Fruit fly (Drosophila melanogaster) S2 (cell line): ENCODE measurements around the gene CG11470.
A peak's percentile ranks its signal among the peaks of the same experiment; 100 is the strongest.

Experiments
- CG8478 ChIP-seq: fragments of >200 bp; optimal IDR thresholded peaks from 2 replicates; lab custom pipeline; 2018
- CTCF ChIP-seq, 2 experiments: fragments of >200 bp; optimal IDR thresholded peaks; 2 replicates each; lab custom pipeline; 2018

The CG11470 gene

dm6 chr3R:29585015-29585701 lies 4.4 kb downstream of the CG11470 start:
- no peak for TF ChIP-seq CTCF (optimal IDR thresholded peaks at IDR 0.05; lab: Kevin White, UChicago)
- TF ChIP-seq CG8478 (lab: Kevin White, UChicago): no peak

- TF ChIP-seq CTCF (optimal IDR thresholded peaks at IDR 0.05; lab: Kevin White, UChicago) (no peak), CG8478 (lab: Kevin White, UChicago) (no peak)
These were observed 5.3 kb downstream of the CG11470 start for dm6 chr3R:29584266-29584665.

dm6 chr3R:29583299-29583698 lies 6.3 kb downstream of the CG11470 start:
- TF ChIP-seq CG8478 (lab: Kevin White, UChicago) (no peak), CTCF (optimal IDR thresholded peaks at IDR 0.05; lab: Kevin White, UChicago) (no peak)

dm6 chr3R:29581420-29581819 lies 8.1 kb downstream of the CG11470 start:
- TF ChIP-seq CTCF (optimal IDR thresholded peaks at IDR 0.05; lab: Kevin White, UChicago) (no peak), CG8478 (lab: Kevin White, UChicago) (no peak)

- TF ChIP-seq CG8478 (lab: Kevin White, UChicago) (no peak), CTCF (optimal IDR thresholded peaks at IDR 0.05; lab: Kevin White, UChicago) (no peak)
These were observed 13.6 kb downstream of the CG11470 start for dm6 chr3R:29576009-29576408.

- TF ChIP-seq CG8478 (lab: Kevin White, UChicago): no peak
- no peak for TF ChIP-seq CTCF (optimal IDR thresholded peaks at IDR 0.05; lab: Kevin White, UChicago)
These were observed 17.4 kb downstream of the CG11470 start for dm6 chr3R:29572040-29572648.

DNA sequence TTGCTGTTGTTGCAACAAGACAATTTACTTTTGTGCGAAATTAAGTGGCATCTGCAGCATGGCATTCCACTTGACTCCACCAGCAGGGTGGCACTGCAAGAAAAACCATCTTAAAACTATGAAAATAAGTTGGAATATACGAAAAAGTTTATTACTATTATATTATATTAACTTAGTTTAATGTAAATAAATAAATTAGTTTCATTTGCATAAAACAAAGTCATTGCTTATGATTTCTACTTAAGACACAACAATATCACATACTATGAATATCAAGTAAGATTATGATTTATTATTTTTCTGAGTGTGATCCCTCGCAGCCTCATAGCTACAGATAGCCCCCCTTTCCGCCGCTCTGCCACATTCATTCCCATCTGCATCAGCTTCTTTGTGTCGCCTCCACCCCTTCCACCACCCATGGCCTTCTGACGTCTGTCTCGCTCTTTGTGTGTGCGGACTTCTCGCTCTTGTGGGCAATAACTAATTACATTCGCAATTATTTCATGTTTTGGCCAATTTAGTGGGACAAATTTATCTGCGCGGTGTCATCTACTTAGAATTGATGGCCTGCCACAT lies 19.2 kb downstream of the CG11470 start:
- TF ChIP-seq CG8478 (lab: Kevin White, UChicago): no peak
- no peak for TF ChIP-seq CTCF (optimal IDR thresholded peaks at IDR 0.05; lab: Kevin White, UChicago)

- TF ChIP-seq CG8478 (lab: Kevin White, UChicago): no peak
- TF ChIP-seq CTCF (optimal IDR thresholded peaks at IDR 0.05; lab: Kevin White, UChicago): no peak
These were observed 22.4 kb downstream of the CG11470 start for dm6 chr3R:29566997-29567670.

DNA sequence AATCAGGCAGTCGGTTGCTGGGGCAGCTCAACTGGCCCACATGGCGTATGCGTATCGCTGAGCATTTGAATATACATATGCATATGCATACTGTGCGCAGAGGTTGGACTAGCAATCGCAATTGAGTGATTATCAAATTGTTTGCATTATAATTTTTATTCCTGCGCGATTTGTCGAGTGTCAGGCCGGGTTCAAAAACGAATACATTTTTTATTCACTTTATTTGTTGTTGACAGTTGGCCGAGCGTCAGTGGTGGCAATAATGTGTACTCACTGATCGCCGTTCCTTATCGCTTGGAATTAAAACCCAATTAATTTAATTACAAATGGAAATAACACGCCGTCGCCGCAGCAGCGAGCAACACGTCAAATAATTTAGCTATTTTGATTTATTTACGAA lies 23.8 kb downstream of the CG11470 start:
- TF ChIP-seq CG8478 (lab: Kevin White, UChicago) (no peak), CTCF (optimal IDR thresholded peaks at IDR 0.05; lab: Kevin White, UChicago) (no peak)

dm6 chr3R:29562579-29562978 lies 27.0 kb downstream of the CG11470 start:
- TF ChIP-seq CTCF (optimal IDR thresholded peaks at IDR 0.05; lab: Kevin White, UChicago): no peak
- TF ChIP-seq CG8478 (lab: Kevin White, UChicago): no peak

DNA sequence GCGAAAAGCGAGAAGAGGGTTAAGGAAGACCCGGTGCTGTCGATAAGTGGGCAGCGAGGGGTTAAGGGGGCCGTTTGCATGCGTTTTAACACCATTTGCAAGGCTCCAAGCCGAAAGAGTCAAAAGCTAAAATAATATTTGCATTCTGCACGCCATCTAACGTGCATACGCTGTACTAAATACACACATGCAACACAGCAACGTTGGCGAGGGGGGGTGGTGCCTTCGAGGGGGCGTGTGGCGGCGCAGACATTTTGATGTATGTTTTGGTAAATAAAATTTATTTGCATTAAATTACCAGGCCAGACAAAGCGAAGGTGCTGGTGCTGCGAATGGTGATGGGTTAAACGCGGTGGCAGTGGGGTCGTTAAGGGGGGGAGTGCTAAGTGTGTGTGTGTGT lies 29.1 kb downstream of the CG11470 start:
- TF ChIP-seq CG8478 (lab: Kevin White, UChicago) (no peak), CTCF (optimal IDR thresholded peaks at IDR 0.05; lab: Kevin White, UChicago) (peak; percentile 58 to 72)

- TF ChIP-seq CG8478 (lab: Kevin White, UChicago) (no peak), CTCF (optimal IDR thresholded peaks at IDR 0.05; lab: Kevin White, UChicago) (no peak)
These were observed 30.1 kb downstream of the CG11470 start for dm6 chr3R:29559444-29559976.

dm6 chr3R:29557555-29557954 lies 32.0 kb downstream of the CG11470 start:
- no peak for TF ChIP-seq CTCF (optimal IDR thresholded peaks at IDR 0.05; lab: Kevin White, UChicago)
- no peak for TF ChIP-seq CG8478 (lab: Kevin White, UChicago)

- TF ChIP-seq CTCF (optimal IDR thresholded peaks at IDR 0.05; lab: Kevin White, UChicago) (peak; percentile 2 to 75), CG8478 (lab: Kevin White, UChicago) (peak; percentile 76)
These were observed 33.5 kb downstream of the CG11470 start, which contains the start of gene Dr for dm6 chr3R:29556003-29556467. Gene Dr, plus strand, starts transcription at chr3R:29556386.
